Fruit fly (Drosophila melanogaster) whole organism, embryonic: Measurements from ENCODE around the gene msn.

ENCODE experiments used
- Ada2b ChIP-seq: fragments of 200-800 bp; sonication (Bioruptor generic); IDR thresholded peaks from 2 replicates; pipeline ENCODE4 v1.3.6; 2022; ENCODE audit warnings: missing biosample characterization, missing genetic modification characterization
- Aef1 ChIP-seq: fragments of 200-800 bp; sonication (Bioruptor generic); IDR thresholded peaks from 3 replicates; pipeline ENCODE4 v1.3.6; 2022; ENCODE audit warnings: missing biosample characterization, missing genetic modification characterization
- Antp ChIP-seq: fragments of 200-800 bp; sonication (Bioruptor generic); optimal IDR thresholded peaks from 3 replicates; lab custom pipeline; 2016; ENCODE audit warnings: missing biosample characterization, missing genetic modification characterization
- Atf3 ChIP-seq: fragments of 200-800 bp; sonication (Bioruptor generic); optimal IDR thresholded peaks from 3 replicates; lab custom pipeline; 2016; ENCODE audit warnings: missing biosample characterization, missing genetic modification characterization
- Blimp-1 ChIP-seq: fragments of 200-800 bp; sonication (Bioruptor generic); optimal IDR thresholded peaks from 3 replicates; lab custom pipeline; 2018; ENCODE audit warnings: missing biosample characterization, missing genetic modification characterization, mild to moderate bottlenecking, moderate library complexity, missing genetic modification reagents
- CG11247 ChIP-seq: fragments of 200-800 bp; sonication (Bioruptor generic); IDR thresholded peaks from 2 replicates; pipeline ENCODE4 v1.3.6; 2022; ENCODE audit warnings: missing biosample characterization, missing genetic modification characterization
- CG12236 ChIP-seq: fragments of 200-800 bp; sonication (Bioruptor generic); optimal IDR thresholded peaks from 2 replicates; lab custom pipeline; 2016; ENCODE audit warnings: missing biosample characterization, missing genetic modification characterization
- CG12299 ChIP-seq: fragments of 200-800 bp; sonication (Bioruptor generic); optimal IDR thresholded peaks from 2 replicates; lab custom pipeline; 2018; ENCODE audit warnings: missing biosample characterization, mild to moderate bottlenecking, missing genetic modification characterization
- CG13424 ChIP-seq: fragments of 200-800 bp; sonication (Bioruptor generic); optimal IDR thresholded peaks from 2 replicates; lab custom pipeline; 2019; ENCODE audit warnings: missing biosample characterization, mild to moderate bottlenecking, missing genetic modification characterization, moderate library complexity
- CG17328 ChIP-seq: fragments of 200-800 bp; sonication (Bioruptor generic); IDR thresholded peaks from 2 replicates; pipeline ENCODE4 v1.3.6; 2022; ENCODE audit warnings: missing biosample characterization, missing genetic modification characterization
- CG17385 ChIP-seq: fragments of 200-800 bp; sonication (Bioruptor generic); optimal IDR thresholded peaks from 3 replicates; lab custom pipeline; 2018; ENCODE audit warnings: missing biosample characterization, mild to moderate bottlenecking, missing genetic modification characterization
- CG1792 ChIP-seq: fragments of 200-800 bp; sonication (Bioruptor generic); optimal IDR thresholded peaks from 2 replicates; lab custom pipeline; 2016; ENCODE audit warnings: missing biosample characterization, missing genetic modification characterization
- CG18764 ChIP-seq: fragments of 200-800 bp; sonication (Bioruptor generic); optimal IDR thresholded peaks from 3 replicates; lab custom pipeline; 2016; ENCODE audit warnings: missing biosample characterization, missing genetic modification characterization
- CG2120 ChIP-seq: fragments of 200-800 bp; sonication (Bioruptor generic); optimal IDR thresholded peaks from 3 replicates; lab custom pipeline; 2016; ENCODE audit warnings: missing biosample characterization, missing genetic modification characterization
- CG2889 ChIP-seq: fragments of 200-800 bp; sonication (Bioruptor generic); IDR thresholded peaks from 3 replicates; pipeline ENCODE4 v1.3.6; 2022; ENCODE audit warnings: missing biosample characterization, missing genetic modification characterization
- CG30431 ChIP-seq: fragments of 200-800 bp; sonication (Bioruptor generic); optimal IDR thresholded peaks from 2 replicates; lab custom pipeline; 2017; ENCODE audit warnings: missing biosample characterization, missing genetic modification characterization
- CG31224 ChIP-seq: fragments of 200-800 bp; sonication (Bioruptor generic); IDR thresholded peaks from 2 replicates; pipeline ENCODE4 v1.3.6; 2022; ENCODE audit warnings: missing biosample characterization, missing genetic modification characterization
- CG31441 ChIP-seq: fragments of 200-800 bp; sonication (Bioruptor generic); IDR thresholded peaks from 2 replicates; pipeline ENCODE4 v1.3.6; 2022; ENCODE audit warnings: missing biosample characterization, missing genetic modification characterization
- CG32772 ChIP-seq: fragments of 200-800 bp; sonication (Bioruptor generic); IDR thresholded peaks from 2 replicates; pipeline ENCODE4 v1.3.6; 2022; ENCODE audit warnings: missing biosample characterization, missing genetic modification characterization
- CG3995 ChIP-seq: fragments of 200-800 bp; sonication (Bioruptor generic); optimal IDR thresholded peaks from 3 replicates; lab custom pipeline; 2016; ENCODE audit warnings: missing biosample characterization, missing genetic modification characterization
- CG4854 ChIP-seq: fragments of 200-800 bp; sonication (Bioruptor generic); optimal IDR thresholded peaks from 2 replicates; lab custom pipeline; 2016; ENCODE audit warnings: missing biosample characterization, missing genetic modification characterization, inconsistent platforms
- CG5245 ChIP-seq: fragments of 200-800 bp; sonication (Bioruptor generic); optimal IDR thresholded peaks from 3 replicates; lab custom pipeline; 2016; ENCODE audit warnings: missing biosample characterization, missing genetic modification characterization
- CG6813 ChIP-seq: fragments of 200-800 bp; sonication (Bioruptor generic); optimal IDR thresholded peaks from 2 replicates; lab custom pipeline; 2017; ENCODE audit warnings: missing biosample characterization, missing genetic modification characterization, mild to moderate bottlenecking, moderate library complexity, missing genetic modification reagents
- Camta ChIP-seq: fragments of 200-800 bp; sonication (Bioruptor generic); optimal IDR thresholded peaks from 2 replicates; lab custom pipeline; 2016; ENCODE audit warnings: missing biosample characterization, missing genetic modification characterization
- Doc2 ChIP-seq: fragments of 200-800 bp; sonication (Bioruptor generic); IDR thresholded peaks from 2 replicates; pipeline ENCODE4 v1.3.6; 2022; ENCODE audit warnings: missing biosample characterization, missing genetic modification characterization
- Drgx ChIP-seq: fragments of 200-800 bp; sonication (Bioruptor generic); IDR thresholded peaks from 2 replicates; pipeline ENCODE4 v1.3.6; 2022; ENCODE audit warnings: missing biosample characterization, missing genetic modification characterization
- HLHmδ ChIP-seq: fragments of 200-800 bp; sonication (Bioruptor generic); optimal IDR thresholded peaks from 2 replicates; lab custom pipeline; 2018; ENCODE audit warnings: missing biosample characterization, mild to moderate bottlenecking, missing genetic modification characterization, moderate library complexity
- HmgZ ChIP-seq: fragments of 200-800 bp; sonication (Bioruptor generic); optimal IDR thresholded peaks from 2 replicates; lab custom pipeline; 2018; ENCODE audit warnings: missing biosample characterization, mild to moderate bottlenecking, missing genetic modification characterization
- Hr51 ChIP-seq, 2 experiments: fragments of 200-800 bp; sonication (Bioruptor generic); optimal IDR thresholded peaks; 2 replicates in 1 of 2; 3 replicates in 1 of 2; lab custom pipeline; 2016 to 2018; ENCODE audit warnings: missing biosample characterization in 2 of 2, missing genetic modification characterization in 2 of 2, mild to moderate bottlenecking in 1 of 2, moderate library complexity in 1 of 2
- Lim3 ChIP-seq: fragments of 200-800 bp; sonication (Bioruptor generic); IDR thresholded peaks from 2 replicates; pipeline ENCODE4 v1.3.6; 2022; ENCODE audit warnings: missing biosample characterization, missing genetic modification characterization
- MTF-1 ChIP-seq: fragments of 200-800 bp; sonication (Bioruptor generic); optimal IDR thresholded peaks from 2 replicates; lab custom pipeline; 2018; ENCODE audit warnings: missing biosample characterization, mild to moderate bottlenecking, missing genetic modification characterization, borderline replicate concordance
- NC2β ChIP-seq: fragments of 200-800 bp; sonication (Bioruptor generic); optimal IDR thresholded peaks from 2 replicates; lab custom pipeline; 2016; ENCODE audit warnings: missing biosample characterization, missing genetic modification characterization
- Spps ChIP-seq: fragments of 200-800 bp; sonication (Bioruptor generic); optimal IDR thresholded peaks from 2 replicates; lab custom pipeline; 2018; ENCODE audit warnings: missing biosample characterization, mild to moderate bottlenecking, missing genetic modification characterization
- Sry-δ ChIP-seq: fragments of 200-800 bp; sonication (Bioruptor generic); optimal IDR thresholded peaks from 2 replicates; lab custom pipeline; 2016; ENCODE audit warnings: missing biosample characterization, missing genetic modification characterization
- Xrp1 ChIP-seq: fragments of 200-800 bp; sonication (Bioruptor generic); IDR thresholded peaks from 2 replicates; pipeline ENCODE4 v1.3.6; 2022; ENCODE audit warnings: missing biosample characterization, missing genetic modification characterization
- abd-A ChIP-seq: fragments of 200-800 bp; sonication (Bioruptor generic); optimal IDR thresholded peaks from 3 replicates; lab custom pipeline; 2019; ENCODE audit warnings: missing biosample characterization, mild to moderate bottlenecking, missing genetic modification characterization, moderate library complexity
- az2 ChIP-seq: fragments of 200-800 bp; sonication (Bioruptor generic); optimal IDR thresholded peaks from 3 replicates; lab custom pipeline; 2016; ENCODE audit warnings: missing biosample characterization, missing genetic modification characterization
- chinmo ChIP-seq: fragments of 200-800 bp; sonication (Bioruptor generic); IDR thresholded peaks from 4 replicates; pipeline ENCODE4 v1.3.6; 2022; ENCODE audit warnings: missing biosample characterization, missing genetic modification characterization; ENCODE audit not compliant: partially characterized antibody
- dm ChIP-seq: fragments of 200-800 bp; sonication (Bioruptor generic); optimal IDR thresholded peaks from 3 replicates; lab custom pipeline; 2016; ENCODE audit warnings: missing biosample characterization, missing genetic modification characterization
- dmrt99B ChIP-seq: fragments of 200-800 bp; sonication (Bioruptor generic); optimal IDR thresholded peaks from 2 replicates; lab custom pipeline; 2018; ENCODE audit warnings: missing biosample characterization, mild to moderate bottlenecking, missing genetic modification characterization, moderate library complexity
- ftz-f1 ChIP-seq: fragments of 200-800 bp; sonication (Bioruptor generic); optimal IDR thresholded peaks from 2 replicates; lab custom pipeline; 2016; ENCODE audit warnings: missing biosample characterization, missing genetic modification characterization
- gce ChIP-seq: fragments of 200-800 bp; sonication (Bioruptor generic); IDR thresholded peaks from 3 replicates; pipeline ENCODE4 v1.3.6; 2022; ENCODE audit warnings: missing biosample characterization, missing genetic modification characterization
- maf-S ChIP-seq: fragments of 200-800 bp; sonication (Bioruptor generic); optimal IDR thresholded peaks from 2 replicates; lab custom pipeline; 2016; ENCODE audit warnings: missing biosample characterization, missing genetic modification characterization
- pzg ChIP-seq: fragments of 200-800 bp; sonication (Bioruptor generic); optimal IDR thresholded peaks from 3 replicates; lab custom pipeline; 2018; ENCODE audit warnings: missing biosample characterization, mild to moderate bottlenecking, missing genetic modification characterization, moderate library complexity
- ranshi ChIP-seq: fragments of 200-800 bp; sonication (Bioruptor generic); IDR thresholded peaks from 2 replicates; pipeline ENCODE4 v1.3.6; 2022; ENCODE audit warnings: missing biosample characterization, missing genetic modification characterization
- sqz ChIP-seq: fragments of 200-800 bp; sonication (Bioruptor generic); optimal IDR thresholded peaks from 3 replicates; lab custom pipeline; 2018; ENCODE audit warnings: missing biosample characterization, mild to moderate bottlenecking, missing genetic modification characterization
- sr ChIP-seq: fragments of 200-800 bp; sonication (Bioruptor generic); IDR thresholded peaks from 3 replicates; pipeline ENCODE4 v1.3.6; 2022; ENCODE audit warnings: missing biosample characterization, missing genetic modification characterization
- tna ChIP-seq: fragments of 200-800 bp; sonication (Bioruptor generic); IDR thresholded peaks from 2 replicates; pipeline ENCODE4 v1.3.6; 2022; ENCODE audit warnings: missing biosample characterization, missing genetic modification characterization; ENCODE audit not compliant: partially characterized antibody
- twi ChIP-seq: fragments of 200-800 bp; optimal IDR thresholded peaks from 2 replicates; lab custom pipeline; 2019; ENCODE audit warnings: missing biosample characterization, mild to moderate bottlenecking, missing genetic modification characterization, moderate library complexity
- vvl ChIP-seq: fragments of 200-800 bp; sonication (Bioruptor generic); IDR thresholded peaks from 2 replicates; pipeline ENCODE4 v1.3.6; 2022; ENCODE audit warnings: missing biosample characterization, missing genetic modification characterization
- zen2 ChIP-seq: fragments of 200-800 bp; sonication (Bioruptor generic); IDR thresholded peaks from 3 replicates; pipeline ENCODE4 v1.3.6; 2022; ENCODE audit warnings: missing biosample characterization, missing genetic modification characterization; ENCODE audit not compliant: partially characterized antibody
- zfh1 ChIP-seq: fragments of 200-800 bp; sonication (Bioruptor generic); IDR thresholded peaks from 3 replicates; pipeline ENCODE4 v1.3.6; 2022; ENCODE audit warnings: missing biosample characterization, missing genetic modification characterization

Gene msn

dm6 chr3L:2571975-2572374 lies 14.4 kb downstream of the msn start (continued):
- peak; percentile 15 for TF ChIP-seq CG2120
- TF ChIP-seq Drgx = peak; percentile 86
- peak; percentile 27 for TF ChIP-seq Sry-δ (GFP tag; lab: Kevin White, UChicago)
- peak; percentile 56 for TF ChIP-seq Xrp1
- TF ChIP-seq CG12236 (GFP tag; lab: Kevin White, UChicago) = no peak
- TF ChIP-seq Lim3 (GFP tag; lab: Robert Waterston, UW) = no peak
- peak; percentile 1 for TF ChIP-seq CG3995
- no peak for TF ChIP-seq Spps (tag; lab: Kevin White, UChicago)
- no peak for TF ChIP-seq ftz-f1
- no peak for TF ChIP-seq CG2889 (GFP tag; lab: Robert Waterston, UW)
- TF ChIP-seq maf-S = peak; percentile 7
- no peak for TF ChIP-seq NC2β (GFP tag; lab: Kevin White, UChicago)
- TF ChIP-seq sr (GFP tag; lab: Robert Waterston, UW) = peak; percentile 29; the same call in 1 of the 3 replicates
- TF ChIP-seq CG17385 (GFP tag; lab: Kevin White, UChicago) = no peak
- TF ChIP-seq sqz (GFP tag; lab: Kevin White, UChicago) = no peak
- TF ChIP-seq chinmo (GFP tag; lab: Robert Waterston, UW) = no peak
- peak; percentile 68 for TF ChIP-seq CG11247 (GFP tag; lab: Robert Waterston, UW)
- TF ChIP-seq CG31441 (GFP tag; lab: Robert Waterston, UW) = peak; percentile 41; the same call in 1 of the 2 replicates
- peak; percentile 24 for TF ChIP-seq Antp (GFP tag; lab: Kevin White, UChicago)
- TF ChIP-seq Aef1 (GFP tag; lab: Robert Waterston, UW) = peak; percentile 57
- no peak for TF ChIP-seq dmrt99B (tag; lab: Kevin White, UChicago)
- no peak for TF ChIP-seq CG4854 (GFP tag; lab: Kevin White, UChicago)
- no peak for TF ChIP-seq az2
- TF ChIP-seq dm (GFP tag; lab: Kevin White, UChicago) = no peak
- TF ChIP-seq CG1792 (GFP tag; lab: Kevin White, UChicago) = no peak
- TF ChIP-seq abd-A (tag; lab: Kevin White, UChicago) = no peak
- TF ChIP-seq CG18764 (GFP tag; lab: Kevin White, UChicago) = no peak
- TF ChIP-seq pzg (GFP tag; lab: Kevin White, UChicago) = no peak
- no peak for TF ChIP-seq CG30431 (GFP tag; lab: Kevin White, UChicago)
- TF ChIP-seq ranshi = peak; percentile 62
- peak; percentile 63 for TF ChIP-seq zfh1
- 0 out of 2 replicates have a peak, but pooled peaks have one; percentile 30 for TF ChIP-seq CG31224 (GFP tag; lab: Robert Waterston, UW)
- no peak for TF ChIP-seq HmgZ (tag; lab: Kevin White, UChicago)
- TF ChIP-seq Camta (GFP tag; lab: Kevin White, UChicago) = no peak
- peak; percentile 23 for TF ChIP-seq CG6813 (GFP tag; lab: Kevin White, UChicago)
- no peak for TF ChIP-seq Doc2 (GFP tag; lab: Robert Waterston, UW)
- no peak for TF ChIP-seq HLHmδ (GFP tag; lab: Kevin White, UChicago)
- TF ChIP-seq Blimp-1 (GFP tag; lab: Kevin White, UChicago) = peak; percentile 39
- no peak for TF ChIP-seq CG12299 (tag; lab: Kevin White, UChicago)
- TF ChIP-seq Atf3 (GFP tag; lab: Kevin White, UChicago) = no peak
- TF ChIP-seq CG5245 (GFP tag; lab: Kevin White, UChicago) = peak; percentile 3
- TF ChIP-seq MTF-1 = no peak
- peak; percentile 69 for TF ChIP-seq Ada2b (GFP tag; lab: Robert Waterston, UW)
- 0 out of 3 replicates have a peak, but pooled peaks have one; percentile 31 for TF ChIP-seq gce (GFP tag; lab: Robert Waterston, UW)
- peak; percentile 78 for TF ChIP-seq vvl (GFP tag; lab: Robert Waterston, UW)
- TF ChIP-seq twi = no peak
- no peak for TF ChIP-seq CG17328
- no peak for TF ChIP-seq zen2 (GFP tag; lab: Robert Waterston, UW)
- no peak for TF ChIP-seq tna (GFP tag; lab: Robert Waterston, UW)
- peak; percentile 66 for TF ChIP-seq CG32772
- no peak for TF ChIP-seq CG13424 (tag; lab: Kevin White, UChicago)
- peak in 1 of 2 experiments; percentile 21 for TF ChIP-seq Hr51 (GFP tag; optimal IDR thresholded peaks at IDR 0.05; lab: Kevin White, UChicago)
